Fruit fly (Drosophila melanogaster) whole organism, adult: Measurements from ENCODE around the gene Nct.

ENCODE experiments used
- CG5204 ChIP-seq: fragments of 200-800 bp; sonication (Bioruptor generic); optimal IDR thresholded peaks from 2 replicates; lab custom pipeline; 2016; ENCODE audit warnings: missing biosample characterization, missing genetic modification characterization
- Clk ChIP-seq: fragments of 200-800 bp; sonication (Bioruptor generic); optimal IDR thresholded peaks from 2 replicates; lab custom pipeline; 2017; ENCODE audit warnings: missing biosample characterization, missing genetic modification characterization
- Mnt ChIP-seq: fragments of 200-800 bp; sonication (Bioruptor generic); optimal IDR thresholded peaks from 2 replicates; lab custom pipeline; 2016; ENCODE audit warnings: missing biosample characterization, mild to moderate bottlenecking, missing genetic modification characterization
- cic ChIP-seq: fragments of 200-800 bp; sonication (Bioruptor generic); optimal IDR thresholded peaks from 2 replicates; lab custom pipeline; 2017; ENCODE audit warnings: missing biosample characterization, mild to moderate bottlenecking, missing genetic modification characterization, moderate library complexity
- kay ChIP-seq: fragments of 200-800 bp; sonication (Bioruptor generic); peaks from one replicate; lab custom pipeline; 2016; ENCODE audit warnings: missing biosample characterization, missing genetic modification characterization, borderline replicate concordance
- ovo ChIP-seq: fragments of 200-800 bp; sonication (Bioruptor generic); optimal IDR thresholded peaks from 2 replicates; lab custom pipeline; 2016; ENCODE audit warnings: missing biosample characterization, missing genetic modification characterization
- toe ChIP-seq: fragments of 200-800 bp; sonication (Bioruptor generic); optimal IDR thresholded peaks from 2 replicates; lab custom pipeline; 2016; ENCODE audit warnings: missing biosample characterization, missing genetic modification characterization

DNA sequence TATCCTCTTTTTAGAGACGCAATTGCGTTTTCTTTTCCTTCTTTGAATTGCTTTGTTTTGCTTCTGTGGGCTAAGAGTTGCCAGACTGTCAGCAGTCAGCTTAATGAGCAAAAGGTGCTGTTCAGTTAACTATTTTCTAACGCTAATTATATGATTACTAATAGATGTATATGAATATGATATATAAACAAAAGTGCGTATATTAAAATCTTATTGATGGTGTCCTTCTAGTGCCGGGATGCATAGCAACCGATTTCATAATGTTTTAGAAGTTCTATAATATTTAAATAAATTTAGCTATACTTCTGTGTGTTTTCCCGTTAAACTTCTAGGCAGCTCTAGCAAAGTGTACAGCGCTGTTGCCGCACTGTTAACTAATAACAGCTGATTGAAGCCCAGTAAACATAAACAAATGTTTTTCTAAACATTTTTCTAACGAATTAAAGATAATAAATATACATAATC, 21.5 kb upstream of the Nct start, which contains the start of the genes Kaz and CG43273:
- TF ChIP-seq cic (GFP tag; lab: Kevin White, UChicago) (no peak), ovo (GFP tag; lab: Kevin White, UChicago) (peak; percentile 46), toe (peak; percentile 71), kay (peak; percentile 62), Mnt (GFP tag; lab: Kevin White, UChicago) (peak; percentile 25), CG5204 (peak; percentile 40), Clk (GFP tag; lab: Kevin White, UChicago) (no peak)
